Worm (Caenorhabditis elegans) whole organism, L1 larva: ENCODE measurements around the gene T07A5.1.

Source experiments
- Y116A8C.19 ChIP-seq: sonication (generic microtip); optimal IDR thresholded peaks from 2 replicates; lab custom pipeline; 2016; ENCODE audit warnings: missing compliant biosample characterization, missing genetic modification characterization, borderline replicate concordance
- aha-1 ChIP-seq: fragments of 150-350 bp; optimal IDR thresholded peaks from 2 replicates; lab custom pipeline; 2014; ENCODE audit warnings: missing biosample characterization, missing genetic modification characterization
- ceh-88 ChIP-seq: fragments of 200-800 bp; sonication (Bioruptor generic); IDR thresholded peaks from 2 replicates; pipeline ENCODE4 v1.3.6; 2022; ENCODE audit warnings: missing genetic modification characterization, missing compliant biosample characterization
- fkh-10 ChIP-seq: sonication (generic microtip); optimal IDR thresholded peaks from 2 replicates; lab custom pipeline; 2017; ENCODE audit warnings: missing biosample characterization, missing genetic modification reagents, missing genetic modification characterization
- fos-1 ChIP-seq: fragments of 150-350 bp; optimal IDR thresholded peaks from 2 replicates; lab custom pipeline; 2014; ENCODE audit warnings: missing biosample characterization, missing genetic modification characterization
- jun-1 ChIP-seq: fragments of 150-350 bp; optimal IDR thresholded peaks from 2 replicates; lab custom pipeline; 2014; ENCODE audit warnings: missing biosample characterization, missing genetic modification reagents, missing genetic modification characterization
- lin-39 ChIP-seq: fragments of 150-350 bp; optimal IDR thresholded peaks from 2 replicates; lab custom pipeline; 2014; ENCODE audit warnings: missing biosample characterization, missing genetic modification reagents, missing genetic modification characterization
- lsy-2 ChIP-seq, 2 experiments: fragments of 150-350 bp; optimal IDR thresholded peaks; 2 replicates each; lab custom pipeline; 2014; ENCODE audit warnings: missing biosample characterization in 2 of 2, missing genetic modification characterization in 2 of 2
- mep-1 ChIP-seq: fragments of 150-350 bp; optimal IDR thresholded peaks from 2 replicates; lab custom pipeline; 2014; ENCODE audit warnings: missing biosample characterization, missing genetic modification characterization
- nhr-28 ChIP-seq: fragments of 150-350 bp; optimal IDR thresholded peaks from 2 replicates; lab custom pipeline; 2014; ENCODE audit warnings: missing biosample characterization, missing genetic modification characterization
- sox-4 ChIP-seq: sonication (generic microtip); optimal IDR thresholded peaks from 2 replicates; lab custom pipeline; 2016; ENCODE audit warnings: missing genetic modification characterization, missing compliant biosample characterization
- zag-1 ChIP-seq: fragments of 150-350 bp; optimal IDR thresholded peaks from 2 replicates; lab custom pipeline; 2014; ENCODE audit warnings: missing biosample characterization, missing genetic modification characterization
- ztf-11 ChIP-seq, 2 experiments: sonication (generic microtip); optimal IDR thresholded peaks; 2 replicates each; lab custom pipeline; 2016 to 2017; ENCODE audit warnings: missing genetic modification characterization in 2 of 2, missing biosample characterization in 1 of 2, missing compliant biosample characterization in 1 of 2

DNA sequence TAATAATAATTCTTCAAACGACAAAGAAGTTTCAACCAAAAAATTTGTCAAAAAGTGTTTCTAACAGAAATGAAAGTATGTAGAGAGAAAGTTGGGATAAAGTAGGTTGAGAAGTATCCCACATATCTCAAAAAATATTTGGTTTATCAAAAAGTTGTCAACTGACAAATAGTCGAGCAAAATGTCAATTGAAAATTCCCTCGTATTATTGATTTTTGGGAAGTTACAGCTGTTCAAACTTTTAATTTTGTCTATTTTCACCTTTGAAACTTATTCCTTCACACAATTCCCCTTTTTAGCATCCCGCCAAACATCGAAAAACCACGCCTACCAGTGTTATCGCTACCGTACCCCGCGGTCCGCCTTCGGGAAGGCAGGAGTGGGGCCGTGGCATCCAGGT is 41.1 kb upstream of the T07A5.1 start, which contains the start of gene tbx-8:
- no peak for TF ChIP-seq ceh-88
- TF ChIP-seq ztf-11 (tag; optimal IDR thresholded peaks at IDR 0.05; lab: Kevin White, UChicago) = no peak
- no peak for TF ChIP-seq fos-1 (tag; lab: Kevin White, UChicago)
- no peak for TF ChIP-seq aha-1 (tag; lab: Kevin White, UChicago)
- TF ChIP-seq lsy-2 (tag; optimal IDR thresholded peaks at IDR 0.05; lab: Kevin White, UChicago) = no peak
- TF ChIP-seq sox-4 (tag; lab: Kevin White, UChicago) = no peak
- TF ChIP-seq fkh-10 (GFP tag; lab: Kevin White, UChicago) = no peak
- TF ChIP-seq jun-1 (tag; lab: Kevin White, UChicago) = no peak
- no peak for TF ChIP-seq zag-1 (tag; lab: Kevin White, UChicago)
- TF ChIP-seq mep-1 = no peak
- no peak for TF ChIP-seq Y116A8C.19 (tag; lab: Kevin White, UChicago)
- no peak for TF ChIP-seq lin-39 (tag; lab: Kevin White, UChicago)
- no peak for TF ChIP-seq nhr-28 (tag; lab: Kevin White, UChicago)
